Worm (Caenorhabditis elegans): ENCODE measurements around the gene spin-2.

The spin-2 gene

DNA sequence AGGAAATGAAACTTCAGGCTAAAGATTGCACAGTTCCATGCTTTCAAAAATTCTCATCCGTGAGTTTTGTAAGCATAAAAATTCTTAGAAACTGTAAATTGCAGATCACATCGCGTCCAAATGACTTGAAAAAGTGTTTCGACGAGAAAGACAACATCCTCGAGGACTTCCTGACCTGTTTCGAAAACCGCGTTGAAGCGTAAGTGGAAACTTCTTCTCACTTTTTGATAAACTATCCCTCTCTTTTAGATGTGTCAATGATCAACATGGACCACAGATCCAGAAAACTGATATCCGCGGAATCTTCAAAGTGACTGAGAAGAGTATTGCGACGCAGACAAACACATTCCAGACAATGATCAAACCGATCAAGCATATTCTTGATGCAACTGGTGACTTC, 5.9 kb upstream of the spin-2 start:
- TF ChIP-seq nhr-25 (tag; optimal IDR thresholded peaks at IDR 0.05) (peak; percentile 7), nhr-11 (tag; optimal IDR thresholded peaks at IDR 0.05) (no peak), elt-3 (tag; optimal IDR thresholded peaks at IDR 0.05) (no peak)

DNA sequence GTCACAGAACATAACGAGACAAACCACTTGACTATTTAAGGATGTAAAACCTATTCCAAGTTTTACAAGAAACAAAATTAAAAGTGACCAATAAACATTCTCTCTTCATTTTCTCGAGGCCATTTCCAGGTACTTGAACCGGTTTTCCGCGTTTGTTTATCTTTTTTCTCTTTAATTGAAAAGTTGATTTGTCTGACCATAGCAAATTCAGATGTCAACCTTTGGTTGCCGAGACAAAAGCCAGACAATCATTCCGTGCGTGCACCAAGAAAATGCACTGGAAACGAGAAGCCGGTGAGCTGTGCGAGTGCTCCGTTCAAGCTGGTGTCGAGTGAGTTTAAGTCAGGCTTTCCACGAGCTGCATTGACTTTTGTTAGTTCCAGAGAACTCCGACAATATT, 4.7 kb upstream of the spin-2 start:
- TF ChIP-seq hmg-11 (tag; optimal IDR thresholded peaks at IDR 0.05) (no peak), zag-1 (tag; optimal IDR thresholded peaks at IDR 0.05) (no peak), aly-2 (tag; optimal IDR thresholded peaks at IDR 0.05) (no peak), mml-1 (tag; optimal IDR thresholded peaks at IDR 0.05) (no peak), nhr-11 (tag; optimal IDR thresholded peaks at IDR 0.05) (no peak), nhr-23 (tag; optimal IDR thresholded peaks at IDR 0.05) (peak; percentile 6), ama-1 (optimal IDR thresholded peaks at IDR 0.05) (peak; percentile 61), lin-39 (tag; optimal IDR thresholded peaks at IDR 0.05) (no peak), nhr-25 (tag; optimal IDR thresholded peaks at IDR 0.05) (peak; percentile 38), ztf-11 (tag; optimal IDR thresholded peaks at IDR 0.05) (no peak)

DNA sequence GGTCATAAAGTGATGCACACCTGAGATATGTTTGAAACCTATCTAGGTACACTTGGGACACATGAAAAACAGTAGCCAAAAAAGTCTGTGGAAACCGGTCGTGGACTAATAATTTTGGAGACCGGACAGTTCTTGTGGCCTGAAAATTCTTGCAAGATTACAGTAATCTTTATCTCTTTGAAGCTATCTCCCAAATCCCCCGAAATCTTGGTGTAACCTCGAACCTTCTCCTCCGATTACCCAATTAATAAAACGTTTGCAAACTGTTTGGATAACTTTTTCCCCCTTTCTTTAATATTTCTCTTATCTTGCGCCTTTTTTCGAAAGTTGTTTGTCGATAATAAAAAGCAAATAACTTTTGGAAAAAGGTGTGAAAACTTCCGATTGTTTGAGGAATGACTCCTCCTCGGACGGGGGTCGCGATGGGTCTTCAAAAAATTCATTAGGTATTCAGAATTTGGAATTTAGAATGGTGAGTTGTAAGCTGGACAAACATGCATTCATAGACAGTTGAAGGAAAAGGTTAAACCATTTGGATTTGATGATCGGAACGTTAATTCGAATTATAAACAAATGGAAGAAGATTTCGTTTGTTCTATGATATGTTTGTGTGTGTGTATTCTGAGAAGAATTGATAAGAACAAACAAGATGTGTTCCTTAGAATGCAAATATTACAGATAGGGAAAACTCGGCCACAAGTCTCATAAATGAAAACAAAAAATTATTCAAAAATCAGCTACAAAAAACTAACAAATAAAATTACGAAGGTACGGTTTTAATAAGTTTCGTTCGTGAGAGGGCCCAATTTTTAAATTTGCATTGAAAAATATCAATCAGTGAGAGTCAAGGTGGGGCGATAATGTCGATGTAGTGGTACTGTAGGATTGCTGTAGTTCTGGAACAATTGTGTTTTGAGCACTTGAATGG, 3.7 kb upstream of the spin-2 start:
- no peak for TF ChIP-seq ceh-16 (tag; optimal IDR thresholded peaks at IDR 0.05)
- TF ChIP-seq lsy-12 (tag; optimal IDR thresholded peaks at IDR 0.05) = peak; percentile 45
- peak; percentile 82 for TF ChIP-seq nhr-43 (tag; optimal IDR thresholded peaks at IDR 0.05; ENCODE audit: poor library complexity, severe bottlenecking)
- TF ChIP-seq nhr-25 (tag; optimal IDR thresholded peaks at IDR 0.05) = peak; percentile 3
- TF ChIP-seq elt-3 (tag; optimal IDR thresholded peaks at IDR 0.05) = peak in 1 of 3 experiments; percentile 38
- TF ChIP-seq ztf-4 (tag; optimal IDR thresholded peaks at IDR 0.05) = peak; percentile 55
- no peak for TF ChIP-seq ZK546.5 (tag; optimal IDR thresholded peaks at IDR 0.05)
- TF ChIP-seq nhr-237 (tag; optimal IDR thresholded peaks at IDR 0.05) = no peak
- TF ChIP-seq nhr-11 (tag; optimal IDR thresholded peaks at IDR 0.05) = no peak
- no peak for TF ChIP-seq eor-1 (tag; optimal IDR thresholded peaks at IDR 0.05)
- TF ChIP-seq ama-1 (optimal IDR thresholded peaks at IDR 0.05) = peak; percentile 86
- no peak for TF ChIP-seq fkh-2 (tag; optimal IDR thresholded peaks at IDR 0.05)
- TF ChIP-seq pha-4 (tag; optimal IDR thresholded peaks at IDR 0.05) = peak; percentile 24

DNA sequence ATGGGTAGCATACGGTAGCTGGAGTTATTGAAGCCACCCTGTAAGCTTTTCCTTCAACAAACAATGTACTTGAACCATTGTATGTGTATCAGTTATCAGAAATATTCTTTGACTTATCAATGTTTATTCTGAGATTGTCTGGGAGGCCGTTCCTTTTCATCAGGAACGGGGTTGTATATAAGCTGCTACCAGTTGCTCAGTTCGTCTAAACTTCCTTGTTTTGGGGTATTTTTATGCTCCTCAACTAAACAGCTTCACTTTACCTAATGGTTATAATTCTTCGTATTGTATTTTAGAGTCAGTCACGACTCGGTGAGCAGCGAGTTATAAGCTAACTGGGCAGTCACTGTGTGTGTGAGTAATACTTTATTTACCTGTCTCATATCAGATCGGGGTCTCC, 1.1 kb upstream of the spin-2 start:
- TF ChIP-seq sea-2 (GFP tag; optimal IDR thresholded peaks at IDR 0.05) (no peak), fkh-10 (GFP tag; optimal IDR thresholded peaks at IDR 0.05) (no peak), pha-4 (tag; optimal IDR thresholded peaks at IDR 0.05) (peak; percentile 17)

DNA sequence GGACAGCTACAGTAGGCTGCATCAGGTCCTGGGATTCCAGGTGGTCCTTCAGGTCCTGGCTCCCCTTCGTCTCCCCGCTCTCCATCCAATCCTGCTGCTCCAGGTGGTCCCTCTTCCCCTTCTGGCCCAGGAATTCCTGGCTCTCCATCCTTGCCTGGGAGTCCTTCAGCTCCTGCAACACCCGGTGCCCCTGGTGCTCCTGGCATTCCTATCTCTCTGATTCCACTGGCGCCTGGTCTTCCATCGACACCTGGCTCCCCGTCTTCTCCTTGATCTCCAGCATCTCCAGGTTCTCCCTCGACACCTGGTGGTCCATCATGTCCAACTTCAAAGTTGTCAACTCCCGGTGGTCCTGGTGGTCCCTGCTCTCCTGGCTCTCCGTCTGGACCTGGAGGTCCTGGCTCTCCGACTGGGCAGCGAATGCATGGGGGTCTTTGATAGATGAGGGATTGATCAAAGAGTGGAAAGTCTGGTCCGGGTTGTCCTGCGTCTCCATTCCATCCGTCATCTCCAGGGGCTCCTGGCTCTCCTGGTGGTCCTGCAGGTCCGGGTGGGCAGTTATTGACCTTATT, 3.0 kb downstream of the spin-2 start:
- TF ChIP-seq nhr-23 (tag; optimal IDR thresholded peaks at IDR 0.05) (no peak), ceh-9 (tag; optimal IDR thresholded peaks at IDR 0.05) (no peak), nfya-1 (tag; optimal IDR thresholded peaks at IDR 0.05; ENCODE audit: insufficient read depth) (no peak)

DNA sequence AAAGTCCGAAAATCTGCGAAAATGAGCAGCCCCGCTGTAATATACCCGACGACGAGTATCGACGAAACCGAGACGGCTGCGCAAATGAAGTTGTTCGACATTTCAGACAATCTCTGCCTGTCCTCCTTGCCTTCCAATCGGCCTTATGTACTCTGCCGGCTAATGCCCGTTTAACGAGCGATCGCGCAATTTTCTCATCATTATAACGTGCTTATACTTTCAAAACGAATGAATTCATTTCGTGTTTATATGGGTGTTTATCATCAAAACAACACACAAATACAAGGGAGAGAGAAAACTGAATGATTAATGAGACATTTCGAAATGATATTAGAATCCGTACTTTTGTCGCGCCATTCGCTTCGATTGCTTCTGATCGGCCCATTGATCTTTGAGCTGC, 4.2 kb downstream of the spin-2 start, which contains the start of gene col-132:
col-132 (minus strand) TSS at position 101 of the 400 bp plus-strand sequence.
- TF ChIP-seq fkh-2 (tag; optimal IDR thresholded peaks at IDR 0.05) (no peak), ama-1 (optimal IDR thresholded peaks at IDR 0.05) (no peak), ztf-4 (tag; optimal IDR thresholded peaks at IDR 0.05) (no peak), skn-1 (tag; optimal IDR thresholded peaks at IDR 0.05) (no peak), ceh-16 (tag; optimal IDR thresholded peaks at IDR 0.05) (no peak), unc-62 (GFP tag; optimal IDR thresholded peaks at IDR 0.05) (no peak), elt-3 (tag; optimal IDR thresholded peaks at IDR 0.05) (no peak), elt-2 (tag; optimal IDR thresholded peaks at IDR 0.05) (no peak), nhr-67 (tag; optimal IDR thresholded peaks at IDR 0.05) (no peak), elt-1 (tag; optimal IDR thresholded peaks at IDR 0.05) (no peak), nhr-77 (tag; optimal IDR thresholded peaks at IDR 0.05) (no peak), jun-1 (tag; optimal IDR thresholded peaks at IDR 0.05) (no peak), daf-12 (tag; optimal IDR thresholded peaks at IDR 0.05) (no peak)

All from whole organism, L3 larva.